Worm (Caenorhabditis elegans): ENCODE data around the gene F56D6.9.

- TF ChIP-seq hrde-1 (tag; optimal IDR thresholded peaks at IDR 0.05; ENCODE audit: borderline replicate concordance) (no peak), lsl-1 (GFP tag; optimal IDR thresholded peaks at IDR 0.05) (no peak), egl-44 (GFP tag; IDR thresholded peaks at IDR 0.05) (no peak), dpl-1 (GFP tag; optimal IDR thresholded peaks at IDR 0.05) (no peak), nhr-120 (GFP tag; IDR thresholded peaks at IDR 0.05) (no peak), pha-4 (tag; optimal IDR thresholded peaks at IDR 0.05) (no peak), madf-6 (GFP tag; IDR thresholded peaks at IDR 0.05) (no peak), B0019.2 (GFP tag; conservative IDR thresholded peaks at IDR 0.05) (no peak), T07F8.4 (tag; optimal IDR thresholded peaks at IDR 0.05) (no peak), repo-1 (tag; optimal IDR thresholded peaks at IDR 0.05) (no peak), nhr-27 (tag; optimal IDR thresholded peaks at IDR 0.05) (no peak), K11D2.4 (GFP tag; IDR thresholded peaks at IDR 0.05) (no peak), ccch-3 (GFP tag; optimal IDR thresholded peaks at IDR 0.05) (no peak)
Measured at ce11 chrIV:3909114-3909513, 17.0 kb downstream of the F56D6.9 start, which contains the start of gene F56D6.13.

All from whole organism, young adult.